Fruit fly (Drosophila melanogaster): ENCODE results near the gene CG16888.
A peak's percentile ranks its signal among the peaks of the same experiment; 100 is the strongest.

CG16888 gene

DNA sequence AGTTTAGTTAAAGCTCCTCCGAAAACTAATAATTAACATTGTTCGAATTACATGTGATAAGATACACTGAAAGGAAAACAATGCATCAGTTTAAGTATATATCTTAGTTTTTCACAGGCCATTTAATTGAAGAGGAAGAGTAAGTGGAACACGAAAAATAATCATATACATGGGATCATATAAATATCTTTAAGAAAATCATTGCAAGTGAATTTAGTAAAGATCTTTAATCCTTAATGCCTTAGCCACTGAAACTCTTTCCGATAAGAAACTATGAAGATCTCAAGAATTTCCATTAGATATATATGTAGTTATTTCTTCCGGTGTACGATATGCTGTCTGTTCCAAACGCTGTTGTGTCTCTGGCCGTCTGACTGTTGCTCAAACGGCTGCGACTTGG lies 34.4 kb downstream of the CG16888 start (continued):
- TF ChIP-seq CG12942 (GFP tag; optimal IDR thresholded peaks at IDR 0.05): peak; percentile 51
- TF ChIP-seq CG9437 (GFP tag; optimal IDR thresholded peaks at IDR 0.05): peak; percentile 69
- peak; percentile 58 for TF ChIP-seq ATbp (GFP tag; optimal IDR thresholded peaks at IDR 0.05)
- TF ChIP-seq CG11247 (GFP tag; IDR thresholded peaks at IDR 0.05): peak; percentile 47
- TF ChIP-seq grau (tag; optimal IDR thresholded peaks at IDR 0.05): peak; percentile 80
- peak; percentile 32; the same call in 1 of the 2 replicates for TF ChIP-seq CG9932 (GFP tag; IDR thresholded peaks at IDR 0.05)
- TF ChIP-seq CG15601 (tag; optimal IDR thresholded peaks at IDR 0.05): peak; percentile 33
- TF ChIP-seq Mes4 (GFP tag; optimal IDR thresholded peaks at IDR 0.05): peak; percentile 6
- no peak for TF ChIP-seq pzg (GFP tag; optimal IDR thresholded peaks at IDR 0.05)
- peak; percentile 40; the same call in 1 of the 2 replicates for TF ChIP-seq sob (GFP tag; IDR thresholded peaks at IDR 0.05)
- TF ChIP-seq Meics (GFP tag; optimal IDR thresholded peaks at IDR 0.05): peak; percentile 47
- TF ChIP-seq nau (GFP tag; optimal IDR thresholded peaks at IDR 0.05): no peak
- peak; percentile 18 for TF ChIP-seq CG13296 (GFP tag; optimal IDR thresholded peaks at IDR 0.05)
- TF ChIP-seq lilli (GFP tag; optimal IDR thresholded peaks at IDR 0.05): peak; percentile 60
- peak; percentile 59 for TF ChIP-seq sisA (GFP tag; IDR thresholded peaks at IDR 0.05)
- peak; percentile 12 for TF ChIP-seq pnt (GFP tag; optimal IDR thresholded peaks at IDR 0.05)
- no peak for TF ChIP-seq sc (optimal IDR thresholded peaks at IDR 0.05)
- peak; percentile 36 for TF ChIP-seq sc (GFP tag; optimal IDR thresholded peaks at IDR 0.05)
- peak; percentile 80 for TF ChIP-seq Sox102F (GFP tag; optimal IDR thresholded peaks at IDR 0.05)
- no peak for TF ChIP-seq CG3995 (GFP tag; optimal IDR thresholded peaks at IDR 0.05)
- peak; percentile 55 for TF ChIP-seq ewg (GFP tag; optimal IDR thresholded peaks at IDR 0.05)
- peak; percentile 76 for TF ChIP-seq CG12391 (tag; optimal IDR thresholded peaks at IDR 0.05)
- TF ChIP-seq CG18764 (GFP tag; optimal IDR thresholded peaks at IDR 0.05): no peak
- TF ChIP-seq Nf-YC (tag; optimal IDR thresholded peaks at IDR 0.05): no peak
- peak; percentile 20 for TF ChIP-seq az2 (GFP tag; optimal IDR thresholded peaks at IDR 0.05)
- TF ChIP-seq Xbp1 (GFP tag; optimal IDR thresholded peaks at IDR 0.05): peak; percentile 48
- no peak for TF ChIP-seq peb (GFP tag; IDR thresholded peaks at IDR 0.05)
- TF ChIP-seq Ssrp (tag; optimal IDR thresholded peaks at IDR 0.05): peak; percentile 66
- peak; percentile 77 for TF ChIP-seq CG15269 (tag; optimal IDR thresholded peaks at IDR 0.05)
- no peak for TF ChIP-seq Trl (optimal IDR thresholded peaks at IDR 0.05)
- peak; percentile 39 for TF ChIP-seq Trl (GFP tag; optimal IDR thresholded peaks at IDR 0.05)
- TF ChIP-seq dysf (GFP tag; IDR thresholded peaks at IDR 0.05): peak; percentile 74
- peak; percentile 24; the same call in 1 of the 2 replicates for TF ChIP-seq onecut (GFP tag; IDR thresholded peaks at IDR 0.05)
- TF ChIP-seq chif (GFP tag; optimal IDR thresholded peaks at IDR 0.05): peak; percentile 33 to 44
- TF ChIP-seq Sox100B (GFP tag; optimal IDR thresholded peaks at IDR 0.05): peak; percentile 68
- TF ChIP-seq Sry-β (GFP tag; optimal IDR thresholded peaks at IDR 0.05): no peak
- peak; percentile 35 for TF ChIP-seq CG1603 (tag; optimal IDR thresholded peaks at IDR 0.05)
- 0 out of 3 replicates have a peak, but pooled peaks have one; percentile 24 for TF ChIP-seq tgo (GFP tag; IDR thresholded peaks at IDR 0.05)
- peak; percentile 30 for TF ChIP-seq CG10431 (GFP tag; optimal IDR thresholded peaks at IDR 0.05)
- TF ChIP-seq Spps (tag; optimal IDR thresholded peaks at IDR 0.05): no peak
- TF ChIP-seq CG14710 (tag; optimal IDR thresholded peaks at IDR 0.05): peak; percentile 1
- no peak for TF ChIP-seq jigr1 (GFP tag; IDR thresholded peaks at IDR 0.05)
- peak; percentile 76 for TF ChIP-seq CG2678 (tag; optimal IDR thresholded peaks at IDR 0.05)

Measured in whole organism, embryonic.